Worm (Caenorhabditis elegans) whole organism, midembryonic: ENCODE measurements around the gene srx-1.

Source experiments
- flt-1 ChIP-seq: fragments of 200-800 bp; sonication (Bioruptor generic); IDR thresholded peaks from 2 replicates; pipeline ENCODE4 v1.3.6; 2022; ENCODE audit warnings: missing genetic modification characterization, missing compliant biosample characterization
- klf-2 ChIP-seq: fragments of 200-800 bp; sonication (Bioruptor generic); conservative IDR thresholded peaks from 2 replicates; pipeline ENCODE4 v1.3.6; 2022; ENCODE audit warnings: missing genetic modification reagents, missing genetic modification characterization, missing compliant biosample characterization
- med-1 ChIP-seq: sonication (generic microtip); optimal IDR thresholded peaks from 2 replicates; lab custom pipeline; 2017; ENCODE audit warnings: missing genetic modification characterization, mild to moderate bottlenecking, missing compliant biosample characterization, antibody characterized with exemption, missing genetic modification reagents; ENCODE audit not compliant: insufficient read depth
- ztf-29 ChIP-seq: fragments of 200-800 bp; sonication (Bioruptor generic); IDR thresholded peaks from 2 replicates; pipeline ENCODE4 v1.3.6; 2022; ENCODE audit warnings: missing genetic modification reagents, missing genetic modification characterization, missing compliant biosample characterization

DNA sequence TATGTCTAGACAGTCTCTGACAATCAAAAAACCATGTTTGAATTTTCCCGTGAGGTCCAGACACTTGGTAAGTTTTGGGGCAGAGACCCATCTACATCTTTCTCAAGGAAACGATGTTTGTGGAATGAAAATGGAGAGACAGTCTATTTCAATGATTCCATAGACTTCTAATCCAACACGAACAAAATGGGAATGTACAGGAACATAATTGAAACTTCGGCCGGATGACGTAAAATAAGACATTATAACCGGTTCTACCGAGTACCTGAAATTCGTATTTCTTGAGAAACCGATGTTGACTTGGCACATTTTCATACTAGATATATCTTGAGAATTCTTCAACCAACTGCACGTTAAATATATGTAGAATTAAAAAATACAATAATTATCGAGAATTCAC, 15.4 kb upstream of the srx-1 start, which contains the start of gene str-87:
- no peak for TF ChIP-seq med-1 (GFP tag; lab: Kevin White, UChicago)
- no peak for TF ChIP-seq ztf-29
- no peak for TF ChIP-seq flt-1 (GFP tag; lab: Robert Waterston, UW)
- no peak for TF ChIP-seq klf-2 (GFP tag; lab: Robert Waterston, UW)
